Worm (Caenorhabditis elegans): ENCODE data around the gene ncap-1.

- TF ChIP-seq W03F9.2 (tag; optimal IDR thresholded peaks at IDR 0.05) (no peak), him-1 (tag; optimal IDR thresholded peaks at IDR 0.05) (no peak), dao-5 (tag; optimal IDR thresholded peaks at IDR 0.05) (no peak)
Observed at ce11 chrII:2937852-2938251, 18.7 kb upstream of the ncap-1 start, which contains the start of gene irld-65.

Data from whole organism, L4/young adult.